Worm (Caenorhabditis elegans) whole organism, dauer: Measurements from ENCODE around the gene ril-2.

Experiments used
- unc-62 ChIP-seq: sonication (generic microtip); optimal IDR thresholded peaks from 2 replicates; lab custom pipeline; 2017; ENCODE audit warnings: missing biosample characterization, missing genetic modification reagents, missing genetic modification characterization

Gene ril-2

DNA sequence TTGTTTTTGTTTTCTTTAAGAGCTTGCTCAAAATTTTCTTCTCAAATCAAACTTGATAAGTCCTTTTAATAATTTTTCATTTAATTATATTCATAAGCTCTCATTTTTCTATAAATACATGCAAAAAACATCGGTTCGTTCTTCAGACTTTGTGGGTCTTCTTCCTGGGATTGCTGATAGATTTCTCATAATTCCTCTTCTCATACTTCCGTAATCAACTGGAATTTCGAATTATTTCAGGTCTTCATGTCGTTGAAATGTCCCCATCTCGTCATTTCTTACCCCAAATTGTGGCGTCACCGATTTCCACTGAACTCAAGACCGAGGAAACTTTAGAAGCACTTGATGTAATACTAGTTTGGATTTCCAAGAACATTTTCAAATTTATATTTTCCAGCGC lies 34.1 kb downstream of the ril-2 start:
- TF ChIP-seq unc-62 (GFP tag; lab: Kevin White, UChicago) = no peak

DNA sequence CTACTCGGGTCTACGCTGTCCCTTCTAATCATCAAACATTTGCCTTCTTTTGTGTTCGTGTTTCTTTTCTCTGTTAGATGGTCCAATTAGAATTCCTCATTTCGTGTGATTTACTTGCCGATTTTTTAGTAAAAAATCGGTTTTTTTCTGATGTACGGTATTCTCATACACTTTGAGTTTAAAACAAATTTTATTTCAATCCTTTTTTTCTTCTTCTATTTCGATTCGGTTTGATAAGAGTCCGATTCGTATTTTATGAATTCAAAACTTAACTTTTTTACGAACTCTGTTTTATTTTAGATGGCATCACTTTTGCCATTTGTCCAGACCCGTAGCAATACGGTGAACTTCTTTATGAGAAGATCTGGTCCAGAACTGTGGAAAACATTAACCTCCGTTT lies 35.8 kb downstream of the ril-2 start, which contains the start of gene mrps-5:
TSS of gene mrps-5 (plus strand) at position 301 of the 400 bp plus-strand sequence.
- no peak for TF ChIP-seq unc-62 (GFP tag; lab: Kevin White, UChicago)

ce11 chrV:12560328-12560782 lies 38.6 kb downstream of the ril-2 start, which contains the start of gene sel-1:
sel-1 (plus strand) TSS chrV:12560732.
- no peak for TF ChIP-seq unc-62 (GFP tag; lab: Kevin White, UChicago)

ce11 chrV:12556904-12557303 lies 42.1 kb downstream of the ril-2 start:
- no peak for TF ChIP-seq unc-62 (GFP tag; lab: Kevin White, UChicago)

DNA sequence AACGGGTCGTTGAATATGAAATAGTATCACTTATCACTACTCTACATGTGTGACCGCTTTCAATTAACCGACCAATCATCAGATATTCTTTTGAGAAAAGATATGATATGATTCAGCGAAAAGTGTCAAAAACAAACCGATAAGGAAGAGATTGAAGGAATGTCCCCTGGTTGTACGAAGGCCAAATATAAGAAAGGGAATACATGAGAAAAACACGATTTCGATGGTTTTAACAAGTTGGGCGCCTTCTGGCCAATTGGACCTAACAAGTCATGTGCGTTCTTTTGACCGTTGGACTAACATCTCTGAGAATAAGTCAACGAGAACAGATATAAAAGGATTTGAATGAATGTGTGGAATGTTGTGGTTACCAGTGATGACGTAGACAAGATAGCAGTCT lies 43.1 kb downstream of the ril-2 start:
- TF ChIP-seq unc-62 (GFP tag; lab: Kevin White, UChicago) = no peak

- no peak for TF ChIP-seq unc-62 (GFP tag; lab: Kevin White, UChicago)
Measured at ce11 chrV:12554172-12555031, 44.6 kb downstream of the ril-2 start.

ce11 chrV:12553286-12553725 lies 45.7 kb downstream of the ril-2 start:
- no peak for TF ChIP-seq unc-62 (GFP tag; lab: Kevin White, UChicago)

DNA sequence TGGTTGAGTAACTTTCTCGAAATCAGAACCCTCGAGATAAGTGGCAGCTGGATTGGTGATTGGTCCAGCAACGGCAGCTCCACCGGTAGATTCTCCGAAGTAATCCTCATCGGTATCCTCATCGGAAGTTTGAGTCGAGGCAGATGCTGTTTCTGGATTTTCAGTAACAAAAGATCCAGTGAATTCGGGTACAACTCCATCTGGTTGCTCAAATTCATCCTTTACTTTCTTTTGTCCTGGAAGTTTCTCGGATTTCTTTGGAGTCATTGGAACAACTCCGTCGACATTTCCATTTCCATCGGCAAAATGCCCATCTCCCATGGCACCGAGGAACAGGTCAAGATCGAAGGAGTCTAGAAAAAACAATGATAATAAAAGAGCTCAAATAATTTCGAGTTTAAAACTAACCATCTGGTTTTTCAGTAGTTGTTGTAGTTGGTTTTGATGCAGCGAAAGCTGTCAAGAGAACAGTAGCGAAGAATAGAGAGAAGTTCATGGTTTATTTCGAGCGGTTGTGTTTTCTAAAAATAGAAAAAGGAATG lies 46.2 kb downstream of the ril-2 start, which contains the start of gene F45D3.4:
TSS of gene F45D3.4 (minus strand) at position 521 of the 542 bp plus-strand sequence.
- TF ChIP-seq unc-62 (GFP tag; lab: Kevin White, UChicago) = no peak

DNA sequence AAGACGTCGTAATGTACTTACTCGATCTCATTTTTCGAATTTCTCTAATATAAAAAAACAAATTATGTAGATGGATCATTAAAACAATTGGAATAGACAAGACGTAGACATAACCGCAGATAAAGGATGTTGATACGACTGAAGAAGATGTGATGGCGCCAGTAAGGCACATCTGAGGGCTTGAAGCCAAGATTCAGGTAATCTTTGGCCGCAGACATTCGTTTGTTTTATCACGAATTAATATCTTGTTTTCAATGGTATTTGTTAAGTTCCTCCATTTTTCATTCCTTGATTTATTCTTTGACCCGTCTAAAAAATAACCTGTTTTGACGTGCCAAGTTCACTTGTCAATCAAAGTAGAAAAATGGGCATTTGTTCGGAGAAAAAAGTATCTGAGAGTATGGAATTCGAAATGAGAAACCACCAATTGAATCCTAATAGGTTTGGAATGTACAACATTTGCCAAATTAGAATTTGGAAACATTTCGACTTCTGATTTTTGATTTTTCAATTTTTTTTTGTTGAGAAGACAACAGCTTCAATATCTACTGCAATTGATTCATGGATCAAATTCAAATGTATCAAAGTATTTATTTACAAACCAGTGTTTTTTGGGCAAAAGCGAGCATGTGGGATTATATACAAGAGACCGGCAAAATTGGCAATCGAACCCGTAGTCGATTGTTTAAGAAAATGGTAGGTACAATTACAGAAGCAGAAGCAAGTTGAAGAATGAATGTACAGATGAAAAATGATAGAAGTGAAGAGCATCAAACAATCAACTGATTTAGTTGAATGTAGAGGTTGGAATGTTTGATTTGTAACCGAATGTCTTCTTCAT lies 47.1 kb downstream of the ril-2 start:
- no peak for TF ChIP-seq unc-62 (GFP tag; lab: Kevin White, UChicago)

DNA sequence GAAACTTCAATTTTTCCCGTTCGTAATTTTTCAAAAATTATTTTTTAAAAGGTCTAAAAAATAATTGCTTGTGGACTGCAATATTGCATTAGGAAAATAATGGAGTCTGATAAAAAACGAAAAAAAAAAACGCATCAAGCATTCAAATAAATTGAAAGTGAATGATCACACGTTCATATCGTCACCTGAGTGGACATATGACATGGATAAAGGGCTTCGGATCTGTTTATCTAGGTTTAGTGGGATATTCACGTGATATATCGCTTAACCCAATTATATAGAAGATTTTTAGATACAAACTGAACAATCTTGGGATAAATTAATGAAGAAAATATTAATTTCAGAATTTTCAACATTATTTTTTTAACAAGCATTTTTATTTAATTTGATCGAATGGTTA lies 48.2 kb downstream of the ril-2 start:
- no peak for TF ChIP-seq unc-62 (GFP tag; lab: Kevin White, UChicago)

- no peak for TF ChIP-seq unc-62 (GFP tag; lab: Kevin White, UChicago)
Measured at ce11 chrV:12550036-12550626, 48.8 kb downstream of the ril-2 start, which contains the start of gene F45D3.3. F45D3.3 (minus strand) TSS chrV:12550385.

DNA sequence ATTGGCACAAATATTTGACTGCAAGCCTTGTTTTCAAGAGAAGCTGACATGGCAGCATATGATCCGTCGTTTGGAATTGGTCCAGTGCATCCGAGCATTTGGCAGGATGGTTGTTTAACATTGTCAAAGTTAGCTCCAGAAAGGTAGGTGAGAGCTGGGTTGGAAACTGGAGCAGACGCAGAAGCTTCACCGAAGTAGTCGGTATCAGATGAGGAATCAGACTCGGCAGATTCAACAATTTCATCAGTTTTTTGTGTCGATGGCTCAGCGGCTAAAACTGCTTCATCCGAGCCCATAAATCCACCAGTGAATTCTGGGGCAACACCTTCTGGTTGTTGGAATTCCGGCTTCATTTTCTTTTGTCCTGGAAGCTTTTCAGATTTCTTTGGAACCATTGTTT lies 49.4 kb downstream of the ril-2 start:
- no peak for TF ChIP-seq unc-62 (GFP tag; lab: Kevin White, UChicago)

DNA sequence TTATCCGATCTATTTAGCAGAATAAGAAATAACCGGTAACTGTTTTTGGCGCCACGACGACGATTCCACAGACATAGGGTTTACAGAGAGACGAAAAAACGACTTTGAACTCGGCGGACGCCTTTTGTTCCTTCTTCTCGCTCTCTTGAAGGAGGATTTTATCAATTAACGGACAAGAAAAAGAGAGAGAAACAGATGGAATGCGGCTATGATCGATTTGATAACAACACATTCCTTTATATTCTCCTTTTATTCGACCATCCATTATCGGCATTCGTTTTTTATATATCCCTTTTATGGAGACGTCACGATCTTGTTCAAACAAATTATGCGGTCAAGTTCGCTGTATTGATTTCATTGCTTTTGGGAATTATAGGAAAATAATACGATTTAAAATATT lies 50.1 kb downstream of the ril-2 start:
- TF ChIP-seq unc-62 (GFP tag; lab: Kevin White, UChicago) = no peak
